Fruit fly (Drosophila melanogaster): ENCODE measurements around the gene CG16790.

Gene CG16790

dm6 chr3R:9596615-9597014 is 26.6 kb upstream of the CG16790 start:
- TF ChIP-seq Snoo (tag; optimal IDR thresholded peaks at IDR 0.05) (no peak), CG8159 (tag; optimal IDR thresholded peaks at IDR 0.05) (no peak), EcR (GFP tag; optimal IDR thresholded peaks at IDR 0.05) (no peak), CG13204 (GFP tag; optimal IDR thresholded peaks at IDR 0.05) (no peak), CG12605 (GFP tag; IDR thresholded peaks at IDR 0.05) (no peak), CG34367 (tag; optimal IDR thresholded peaks at IDR 0.05) (no peak), Ets98B (GFP tag; IDR thresholded peaks at IDR 0.05) (no peak), CG9948 (tag; optimal IDR thresholded peaks at IDR 0.05) (no peak), CG4496 (GFP tag; IDR thresholded peaks at IDR 0.05) (no peak), gl (tag; optimal IDR thresholded peaks at IDR 0.05) (no peak), CG14655 (GFP tag; optimal IDR thresholded peaks at IDR 0.05) (no peak), CG10348 (GFP tag; IDR thresholded peaks at IDR 0.05) (no peak), CG8301 (tag; optimal IDR thresholded peaks at IDR 0.05) (no peak), Pif1A (GFP tag; optimal IDR thresholded peaks at IDR 0.05) (no peak), CG15710 (tag; optimal IDR thresholded peaks at IDR 0.05) (no peak)

- TF ChIP-seq CG9948 (tag; optimal IDR thresholded peaks at IDR 0.05) (no peak), CG15710 (tag; optimal IDR thresholded peaks at IDR 0.05) (no peak), fd96Ca (GFP tag; IDR thresholded peaks at IDR 0.05) (no peak), CG4496 (GFP tag; IDR thresholded peaks at IDR 0.05) (no peak), CG17806 (tag; optimal IDR thresholded peaks at IDR 0.05) (no peak), CG13204 (GFP tag; optimal IDR thresholded peaks at IDR 0.05) (no peak), CG12605 (GFP tag; IDR thresholded peaks at IDR 0.05) (no peak), rn (GFP tag; IDR thresholded peaks at IDR 0.05) (no peak), Pif1B (GFP tag; optimal IDR thresholded peaks at IDR 0.05) (no peak), gl (tag; optimal IDR thresholded peaks at IDR 0.05) (no peak), CG10348 (GFP tag; IDR thresholded peaks at IDR 0.05) (no peak), CG8159 (tag; optimal IDR thresholded peaks at IDR 0.05) (no peak), Pif1A (GFP tag; optimal IDR thresholded peaks at IDR 0.05) (no peak), D1 (tag; optimal IDR thresholded peaks at IDR 0.05) (no peak), Ets98B (GFP tag; IDR thresholded peaks at IDR 0.05) (no peak), CG34367 (tag; optimal IDR thresholded peaks at IDR 0.05) (no peak), CG14655 (GFP tag; optimal IDR thresholded peaks at IDR 0.05) (no peak), EcR (GFP tag; optimal IDR thresholded peaks at IDR 0.05) (no peak), Snoo (tag; optimal IDR thresholded peaks at IDR 0.05) (no peak), CG8301 (tag; optimal IDR thresholded peaks at IDR 0.05) (no peak)
Measured at dm6 chr3R:9595681-9596357, 25.8 kb upstream of the CG16790 start.

dm6 chr3R:9594839-9595238 is 24.8 kb upstream of the CG16790 start:
- TF ChIP-seq Ets98B (GFP tag; IDR thresholded peaks at IDR 0.05) (no peak; the same call in 1 of the 2 replicates), CG32121 (GFP tag; IDR thresholded peaks at IDR 0.05) (peak; percentile 24; the same call in 1 of the 2 replicates), fd96Ca (GFP tag; IDR thresholded peaks at IDR 0.05) (peak; percentile 66; the same call in 1 of the 3 replicates), CG13204 (GFP tag; optimal IDR thresholded peaks at IDR 0.05) (no peak), CG12605 (GFP tag; IDR thresholded peaks at IDR 0.05) (peak; percentile 19; the same call in 1 of the 2 replicates), D1 (tag; optimal IDR thresholded peaks at IDR 0.05) (no peak), rn (GFP tag; IDR thresholded peaks at IDR 0.05) (0 out of 2 replicates have a peak, but pooled peaks have one; percentile 29), EcR (GFP tag; optimal IDR thresholded peaks at IDR 0.05) (no peak)

dm6 chr3R:9594251-9594581 is 24.2 kb upstream of the CG16790 start:
- TF ChIP-seq CG13204 (GFP tag; optimal IDR thresholded peaks at IDR 0.05) (no peak), CG8301 (tag; optimal IDR thresholded peaks at IDR 0.05) (peak; percentile 30), CG34367 (tag; optimal IDR thresholded peaks at IDR 0.05) (peak; percentile 45), CG15710 (tag; optimal IDR thresholded peaks at IDR 0.05) (peak; percentile 39), CG32121 (GFP tag; IDR thresholded peaks at IDR 0.05) (no peak), Ets98B (GFP tag; IDR thresholded peaks at IDR 0.05) (no peak), CG8159 (tag; optimal IDR thresholded peaks at IDR 0.05) (peak; percentile 63), CG17806 (tag; optimal IDR thresholded peaks at IDR 0.05) (no peak), CG4496 (GFP tag; IDR thresholded peaks at IDR 0.05) (no peak), CG14655 (GFP tag; optimal IDR thresholded peaks at IDR 0.05) (peak; percentile 71)

- TF ChIP-seq gl (tag; optimal IDR thresholded peaks at IDR 0.05) (peak; percentile 48), Ets98B (GFP tag; IDR thresholded peaks at IDR 0.05) (peak; percentile 73), fd96Ca (GFP tag; IDR thresholded peaks at IDR 0.05) (0 out of 3 replicates have a peak, but pooled peaks have one; percentile 37), CG13204 (GFP tag; optimal IDR thresholded peaks at IDR 0.05) (peak; percentile 35), CG8159 (tag; optimal IDR thresholded peaks at IDR 0.05) (peak; percentile 85), CG17806 (tag; optimal IDR thresholded peaks at IDR 0.05) (peak; percentile 85), CG15710 (tag; optimal IDR thresholded peaks at IDR 0.05) (peak; percentile 84), CG34367 (tag; optimal IDR thresholded peaks at IDR 0.05) (peak; percentile 70), CG32121 (GFP tag; IDR thresholded peaks at IDR 0.05) (peak; percentile 81), Snoo (tag; optimal IDR thresholded peaks at IDR 0.05) (no peak), CG12605 (GFP tag; IDR thresholded peaks at IDR 0.05) (peak; percentile 72), rn (GFP tag; IDR thresholded peaks at IDR 0.05) (peak; percentile 62), CG10348 (GFP tag; IDR thresholded peaks at IDR 0.05) (no peak), Pif1B (GFP tag; optimal IDR thresholded peaks at IDR 0.05) (peak; percentile 56), CG4496 (GFP tag; IDR thresholded peaks at IDR 0.05) (peak; percentile 81; the same call in 2 of the 3 replicates), CG14655 (GFP tag; optimal IDR thresholded peaks at IDR 0.05) (peak; percentile 76), D1 (tag; optimal IDR thresholded peaks at IDR 0.05) (no peak), Pif1A (GFP tag; optimal IDR thresholded peaks at IDR 0.05) (peak; percentile 62), EcR (GFP tag; optimal IDR thresholded peaks at IDR 0.05) (no peak), CG8301 (tag; optimal IDR thresholded peaks at IDR 0.05) (peak; percentile 69), CG9948 (tag; optimal IDR thresholded peaks at IDR 0.05) (peak; percentile 87)
Measured at dm6 chr3R:9593408-9594250, 23.6 kb upstream of the CG16790 start.

Measured in whole organism, pupa.